Fruit fly (Drosophila melanogaster) whole organism, embryonic: ENCODE results near the gene Ykt6.
A peak's percentile ranks its signal among the peaks of the same experiment; 100 is the strongest.

Experiments used
- Aef1 ChIP-seq: fragments of 200-800 bp; sonication (Bioruptor generic); IDR thresholded peaks from 3 replicates; pipeline ENCODE4 v1.3.6; 2022; ENCODE audit warnings: missing biosample characterization, missing genetic modification characterization
- Blimp-1 ChIP-seq: fragments of 200-800 bp; sonication (Bioruptor generic); optimal IDR thresholded peaks from 3 replicates; lab custom pipeline; 2018; ENCODE audit warnings: missing biosample characterization, missing genetic modification characterization, mild to moderate bottlenecking, moderate library complexity, missing genetic modification reagents
- CG10209 ChIP-seq: fragments of 200-800 bp; sonication (Bioruptor generic); optimal IDR thresholded peaks from 3 replicates; lab custom pipeline; 2017; ENCODE audit warnings: missing biosample characterization, mild to moderate bottlenecking, missing genetic modification characterization, missing genetic modification reagents
- CG11456 ChIP-seq: fragments of 200-800 bp; sonication (Bioruptor generic); IDR thresholded peaks from 3 replicates; pipeline ENCODE4 v1.3.6; 2022; ENCODE audit warnings: missing biosample characterization, missing genetic modification characterization
- CG12391 ChIP-seq: fragments of 200-800 bp; sonication (Bioruptor generic); optimal IDR thresholded peaks from 3 replicates; lab custom pipeline; 2018; ENCODE audit warnings: missing biosample characterization, mild to moderate bottlenecking, missing genetic modification characterization, moderate library complexity
- CG14014 ChIP-seq: fragments of 200-800 bp; sonication (Bioruptor generic); IDR thresholded peaks from 2 replicates; pipeline ENCODE4 v1.3.6; 2022; ENCODE audit warnings: missing biosample characterization, missing genetic modification characterization
- CG15011 ChIP-seq: fragments of 200-800 bp; sonication (Bioruptor generic); optimal IDR thresholded peaks from 3 replicates; lab custom pipeline; 2018; ENCODE audit warnings: missing biosample characterization, mild to moderate bottlenecking, missing genetic modification characterization
- CG15514 ChIP-seq: fragments of 200-800 bp; sonication (Bioruptor generic); optimal IDR thresholded peaks from 3 replicates; lab custom pipeline; 2017; ENCODE audit warnings: missing biosample characterization, missing genetic modification characterization, mild to moderate bottlenecking, moderate library complexity, missing genetic modification reagents
- CG1603 ChIP-seq: fragments of 200-800 bp; sonication (Bioruptor generic); optimal IDR thresholded peaks from 2 replicates; lab custom pipeline; 2019; ENCODE audit warnings: missing biosample characterization, mild to moderate bottlenecking, missing genetic modification characterization, moderate library complexity
- CG17829 ChIP-seq: fragments of 200-800 bp; optimal IDR thresholded peaks from 2 replicates; lab custom pipeline; 2019; ENCODE audit warnings: missing biosample characterization, mild to moderate bottlenecking, missing genetic modification characterization, moderate library complexity
- CG30403 ChIP-seq: fragments of 200-800 bp; sonication (Bioruptor generic); optimal IDR thresholded peaks from 3 replicates; lab custom pipeline; 2016; ENCODE audit warnings: missing biosample characterization, missing genetic modification characterization
- CG4360 ChIP-seq: fragments of 200-800 bp; sonication (Bioruptor generic); IDR thresholded peaks from 2 replicates; pipeline ENCODE4 v1.3.6; 2022; ENCODE audit warnings: missing biosample characterization, missing genetic modification characterization
- CG4424 ChIP-seq: fragments of 200-800 bp; sonication (Bioruptor generic); optimal IDR thresholded peaks from 3 replicates; lab custom pipeline; 2016; ENCODE audit warnings: missing biosample characterization, missing genetic modification characterization
- CG4617 ChIP-seq: fragments of 200-800 bp; sonication (Bioruptor generic); optimal IDR thresholded peaks from 3 replicates; lab custom pipeline; 2016; ENCODE audit warnings: missing biosample characterization, missing genetic modification characterization, borderline replicate concordance
- CG7786 ChIP-seq: fragments of 200-800 bp; sonication (Bioruptor generic); optimal IDR thresholded peaks from 2 replicates; lab custom pipeline; 2016; ENCODE audit warnings: missing biosample characterization, missing genetic modification characterization
- CG7839 ChIP-seq: fragments of 200-800 bp; sonication (Bioruptor generic); optimal IDR thresholded peaks from 3 replicates; lab custom pipeline; 2018; ENCODE audit warnings: missing biosample characterization, mild to moderate bottlenecking, missing genetic modification characterization, moderate library complexity
- CG8924 ChIP-seq: fragments of 200-800 bp; optimal IDR thresholded peaks from 3 replicates; lab custom pipeline; 2019; ENCODE audit warnings: missing biosample characterization, mild to moderate bottlenecking, missing genetic modification characterization, moderate library complexity
- CkIIα-i1 ChIP-seq: fragments of 200-800 bp; sonication (Bioruptor generic); IDR thresholded peaks from 2 replicates; pipeline ENCODE4 v1.3.6; 2022; ENCODE audit warnings: missing biosample characterization, missing genetic modification characterization
- Deaf1 ChIP-seq: fragments of 200-800 bp; optimal IDR thresholded peaks from 3 replicates; lab custom pipeline; 2019; ENCODE audit warnings: missing biosample characterization, mild to moderate bottlenecking, missing genetic modification characterization, moderate library complexity
- Gug ChIP-seq: fragments of 200-800 bp; sonication (Bioruptor generic); IDR thresholded peaks from 4 replicates; pipeline ENCODE4 v1.3.6; 2022; ENCODE audit warnings: missing biosample characterization, missing genetic modification characterization
- H2.0 ChIP-seq: fragments of 200-800 bp; sonication (Bioruptor generic); IDR thresholded peaks from 2 replicates; pipeline ENCODE4 v1.3.6; 2022; ENCODE audit warnings: missing biosample characterization, missing genetic modification characterization
- HLHmδ ChIP-seq: fragments of 200-800 bp; sonication (Bioruptor generic); optimal IDR thresholded peaks from 2 replicates; lab custom pipeline; 2018; ENCODE audit warnings: missing biosample characterization, mild to moderate bottlenecking, missing genetic modification characterization, moderate library complexity
- HmgZ ChIP-seq: fragments of 200-800 bp; sonication (Bioruptor generic); optimal IDR thresholded peaks from 2 replicates; lab custom pipeline; 2018; ENCODE audit warnings: missing biosample characterization, mild to moderate bottlenecking, missing genetic modification characterization
- Mad ChIP-seq: fragments of 200-800 bp; sonication (Bioruptor generic); optimal IDR thresholded peaks from 2 replicates; lab custom pipeline; 2016; ENCODE audit warnings: missing biosample characterization, missing genetic modification characterization
- Nf-YC ChIP-seq: fragments of 200-800 bp; optimal IDR thresholded peaks from 3 replicates; lab custom pipeline; 2019; ENCODE audit warnings: missing biosample characterization, mild to moderate bottlenecking, missing genetic modification characterization, moderate library complexity
- Optix ChIP-seq: fragments of 200-800 bp; sonication (Bioruptor generic); IDR thresholded peaks from 3 replicates; pipeline ENCODE4 v1.3.6; 2022; ENCODE audit warnings: missing biosample characterization, missing genetic modification characterization
- Pdp1 ChIP-seq, 2 experiments: fragments of 200-800 bp; sonication (Bioruptor generic); optimal IDR thresholded peaks; 3 replicates each; lab custom pipeline; 2016; ENCODE audit warnings: missing biosample characterization in 2 of 2, missing genetic modification characterization in 2 of 2, mild to moderate bottlenecking in 1 of 2, moderate library complexity in 1 of 2
- Scr ChIP-seq: fragments of 200-800 bp; sonication (Bioruptor generic); IDR thresholded peaks from 2 replicates; pipeline ENCODE4 v1.3.6; 2022; ENCODE audit warnings: missing biosample characterization, missing genetic modification characterization; ENCODE audit not compliant: partially characterized antibody
- Sin3A ChIP-seq: fragments of >200 bp; optimal IDR thresholded peaks from 2 replicates; lab custom pipeline; 2018
- Sry-δ ChIP-seq: fragments of 200-800 bp; sonication (Bioruptor generic); optimal IDR thresholded peaks from 2 replicates; lab custom pipeline; 2016; ENCODE audit warnings: missing biosample characterization, missing genetic modification characterization
- Tbp ChIP-seq: fragments of >200 bp; optimal IDR thresholded peaks from 2 replicates; lab custom pipeline; 2018; ENCODE audit warnings: missing biosample characterization, missing genetic modification characterization
- bsh ChIP-seq, 2 experiments: fragments of 200-800 bp; sonication (Bioruptor generic); optimal IDR thresholded peaks; 2 replicates each; lab custom pipeline; 2017 to 2018; ENCODE audit warnings: mild to moderate bottlenecking in 2 of 2, missing biosample characterization in 2 of 2, missing genetic modification characterization in 2 of 2, moderate library complexity in 1 of 2
- chm ChIP-seq: fragments of 200-800 bp; sonication (Bioruptor generic); IDR thresholded peaks from 2 replicates; pipeline ENCODE4 v1.3.6; 2022; ENCODE audit warnings: missing biosample characterization, missing genetic modification characterization
- dati ChIP-seq: fragments of 200-800 bp; sonication (Bioruptor generic); IDR thresholded peaks from 2 replicates; pipeline ENCODE4 v1.3.6; 2022; ENCODE audit warnings: missing biosample characterization, missing genetic modification characterization
- ewg ChIP-seq: fragments of 200-800 bp; sonication (Bioruptor generic); optimal IDR thresholded peaks from 3 replicates; lab custom pipeline; 2017; ENCODE audit warnings: mild to moderate bottlenecking, missing biosample characterization, missing genetic modification reagents, missing genetic modification characterization
- eyg ChIP-seq: fragments of 200-800 bp; sonication (Bioruptor generic); optimal IDR thresholded peaks from 3 replicates; lab custom pipeline; 2016; ENCODE audit warnings: missing biosample characterization, missing genetic modification characterization
- gem ChIP-seq: fragments of 200-800 bp; sonication (Bioruptor generic); optimal IDR thresholded peaks from 2 replicates; lab custom pipeline; 2019; ENCODE audit warnings: missing biosample characterization, mild to moderate bottlenecking, missing genetic modification characterization, moderate library complexity
- grau ChIP-seq: fragments of 200-800 bp; optimal IDR thresholded peaks from 3 replicates; lab custom pipeline; 2019; ENCODE audit warnings: missing biosample characterization, mild to moderate bottlenecking, missing genetic modification characterization, moderate library complexity
- jigr1 ChIP-seq: fragments of 200-800 bp; sonication (Bioruptor generic); IDR thresholded peaks from 3 replicates; pipeline ENCODE4 v1.3.6; 2022; ENCODE audit warnings: missing biosample characterization, missing genetic modification characterization
- kni ChIP-seq: fragments of 200-800 bp; sonication (Bioruptor generic); optimal IDR thresholded peaks from 3 replicates; lab custom pipeline; 2017; ENCODE audit warnings: mild to moderate bottlenecking, missing biosample characterization, missing genetic modification reagents, missing genetic modification characterization
- luna ChIP-seq: fragments of 200-800 bp; sonication (Bioruptor generic); optimal IDR thresholded peaks from 2 replicates; lab custom pipeline; 2016; ENCODE audit warnings: missing biosample characterization, missing genetic modification characterization
- maf-S ChIP-seq: fragments of 200-800 bp; sonication (Bioruptor generic); optimal IDR thresholded peaks from 2 replicates; lab custom pipeline; 2016; ENCODE audit warnings: missing biosample characterization, missing genetic modification characterization
- nau ChIP-seq: fragments of 200-800 bp; sonication (Bioruptor generic); optimal IDR thresholded peaks from 3 replicates; lab custom pipeline; 2017; ENCODE audit warnings: missing biosample characterization, mild to moderate bottlenecking, missing genetic modification characterization, missing genetic modification reagents
- nerfin-1 ChIP-seq: fragments of 200-800 bp; sonication (Bioruptor generic); optimal IDR thresholded peaks from 3 replicates; lab custom pipeline; 2019; ENCODE audit warnings: missing biosample characterization, mild to moderate bottlenecking, missing genetic modification characterization, moderate library complexity
- nmo ChIP-seq: fragments of 200-800 bp; sonication (Bioruptor generic); optimal IDR thresholded peaks from 2 replicates; lab custom pipeline; 2018; ENCODE audit warnings: missing biosample characterization, mild to moderate bottlenecking, missing genetic modification characterization, moderate library complexity
- phol ChIP-seq: fragments of 200-800 bp; sonication (Bioruptor generic); optimal IDR thresholded peaks from 3 replicates; lab custom pipeline; 2018; ENCODE audit warnings: missing biosample characterization, mild to moderate bottlenecking, missing genetic modification characterization, moderate library complexity
- psq ChIP-seq: fragments of 200-800 bp; sonication (Bioruptor generic); optimal IDR thresholded peaks from 2 replicates; lab custom pipeline; 2017; ENCODE audit warnings: missing biosample characterization, missing genetic modification characterization
- pzg ChIP-seq: fragments of 200-800 bp; sonication (Bioruptor generic); optimal IDR thresholded peaks from 3 replicates; lab custom pipeline; 2018; ENCODE audit warnings: missing biosample characterization, mild to moderate bottlenecking, missing genetic modification characterization, moderate library complexity
- run ChIP-seq: fragments of 200-800 bp; sonication (Bioruptor generic); optimal IDR thresholded peaks from 3 replicates; lab custom pipeline; 2018; ENCODE audit warnings: missing biosample characterization, mild to moderate bottlenecking, missing genetic modification characterization
- sens ChIP-seq: fragments of 200-800 bp; sonication (Bioruptor generic); peaks from one replicate; lab custom pipeline; 2016; ENCODE audit warnings: missing biosample characterization, missing genetic modification characterization

Gene Ykt6

DNA sequence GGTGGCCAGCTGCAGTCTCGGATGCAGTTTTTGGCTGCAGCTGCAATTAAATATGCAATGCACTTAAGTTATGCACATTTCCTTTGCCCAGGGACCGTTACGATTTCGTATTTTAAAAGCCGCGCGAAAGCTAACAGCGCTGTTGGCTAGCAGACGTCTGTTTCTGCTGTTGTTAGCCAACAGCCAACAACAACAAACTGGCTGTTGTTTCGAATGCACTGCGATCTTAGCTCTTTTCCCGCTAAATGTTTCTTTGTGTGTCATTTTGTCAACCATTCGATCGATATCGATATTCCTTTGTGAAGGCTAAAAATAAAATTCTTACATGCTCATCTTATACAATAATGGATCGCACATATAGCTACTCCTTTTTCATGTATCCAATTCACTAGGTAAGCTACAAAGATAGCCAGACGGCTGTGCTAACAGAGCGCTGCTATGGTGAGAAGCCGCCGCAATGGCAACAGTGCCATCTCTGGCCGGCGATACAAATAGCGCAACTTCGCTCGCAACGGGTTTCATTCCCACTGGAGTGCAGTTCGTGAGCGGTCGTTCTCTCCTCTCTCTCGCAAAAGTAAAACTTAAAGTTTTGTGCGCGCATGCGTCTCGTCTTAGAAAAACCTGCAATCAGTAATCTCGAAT lies 49.1 kb downstream of the Ykt6 start (continued):
- TF ChIP-seq eyg (GFP tag; lab: Kevin White, UChicago) (no peak), H2.0 (GFP tag; lab: Robert Waterston, UW) (no peak), CG17829 (tag; lab: Kevin White, UChicago) (peak; percentile 51), Blimp-1 (GFP tag; lab: Kevin White, UChicago) (no peak), Scr (GFP tag; lab: Robert Waterston, UW) (peak; percentile 32; the same call in 1 of the 2 replicates), Tbp (GFP tag; lab: Kevin White, UChicago) (peak; percentile 88), HmgZ (peak; percentile 11), Pdp1 (GFP tag; optimal IDR thresholded peaks at IDR 0.05; lab: Kevin White, UChicago) (peak in 1 of 2 experiments; percentile 22), bsh (GFP tag; optimal IDR thresholded peaks at IDR 0.05; lab: Kevin White, UChicago) (no peak), Sry-δ (GFP tag; lab: Kevin White, UChicago) (peak; percentile 14), CG11456 (GFP tag; lab: Robert Waterston, UW) (no peak), gem (tag; lab: Kevin White, UChicago) (peak; percentile 1), CG1603 (tag; lab: Kevin White, UChicago) (peak; percentile 32), nerfin-1 (tag; lab: Kevin White, UChicago) (peak; percentile 34), CG7786 (no peak), nau (GFP tag; lab: Kevin White, UChicago) (no peak), CG4617 (GFP tag; lab: Kevin White, UChicago) (no peak), run (tag; lab: Kevin White, UChicago) (no peak), CkIIα-i1 (GFP tag; lab: Robert Waterston, UW) (no peak), chm (GFP tag; lab: Robert Waterston, UW) (peak; percentile 52; the same call in 1 of the 2 replicates), Nf-YC (tag; lab: Kevin White, UChicago) (peak; percentile 19), CG15011 (no peak), Aef1 (GFP tag; lab: Robert Waterston, UW) (no peak; the same call in 2 of the 3 replicates), CG4360 (GFP tag; lab: Robert Waterston, UW) (peak; percentile 80), HLHmδ (GFP tag; lab: Kevin White, UChicago) (peak; percentile 32), CG14014 (GFP tag; lab: Robert Waterston, UW) (no peak), CG8924 (peak; percentile 16), CG7839 (tag; lab: Kevin White, UChicago) (peak; percentile 0), nmo (GFP tag; lab: Kevin White, UChicago) (peak; percentile 44), CG30403 (GFP tag; lab: Kevin White, UChicago) (peak; percentile 21), Optix (GFP tag; lab: Robert Waterston, UW) (0 out of 3 replicates have a peak, but pooled peaks have one; percentile 18), CG4424 (GFP tag; lab: Kevin White, UChicago) (peak; percentile 16), grau (tag; lab: Kevin White, UChicago) (peak; percentile 26), Sin3A (lab: Kevin White, UChicago) (peak; percentile 70), psq (GFP tag; lab: Kevin White, UChicago) (no peak), dati (GFP tag; lab: Robert Waterston, UW) (no peak), pzg (GFP tag; lab: Kevin White, UChicago) (peak; percentile 41), Gug (GFP tag; lab: Robert Waterston, UW) (no peak), CG12391 (tag; lab: Kevin White, UChicago) (peak; percentile 14), Mad (GFP tag; lab: Kevin White, UChicago) (no peak), phol (peak; percentile 34), maf-S (GFP tag; lab: Kevin White, UChicago) (no peak), CG15514 (GFP tag; lab: Kevin White, UChicago) (peak; percentile 40), sens (GFP tag; lab: Kevin White, UChicago) (peak; percentile 48), luna (GFP tag; lab: Kevin White, UChicago) (no peak), CG10209 (GFP tag; lab: Kevin White, UChicago) (no peak), ewg (GFP tag; lab: Kevin White, UChicago) (peak; percentile 76), Deaf1 (tag; lab: Kevin White, UChicago) (peak; percentile 36), jigr1 (GFP tag; lab: Robert Waterston, UW) (no peak), kni (GFP tag; lab: Kevin White, UChicago) (peak; percentile 54)
